Fruit fly (Drosophila melanogaster): ENCODE data around the gene Act79B.

Gene Act79B

DNA sequence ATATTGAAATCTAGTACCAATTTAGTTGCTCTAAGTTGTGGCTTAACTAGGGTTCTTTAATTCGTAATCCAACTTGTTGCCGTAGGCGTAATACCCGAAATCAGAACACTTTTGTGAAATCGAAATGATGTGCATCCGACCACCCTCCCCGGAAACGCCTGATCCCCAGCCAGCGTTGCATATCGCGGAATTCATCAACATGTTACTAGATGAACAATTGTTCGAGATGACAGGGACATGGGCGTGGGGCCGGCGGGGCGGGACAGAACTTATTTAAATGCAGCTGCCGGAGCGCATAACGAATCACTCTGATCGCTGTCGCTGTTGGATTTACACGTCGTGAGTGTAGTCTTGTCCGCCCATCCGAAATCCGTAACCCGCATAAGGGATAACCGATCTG is at the start of gene Act79B:
Act79B (plus strand) TSS at position 301 of the 400 bp plus-strand sequence.
- peak; percentile 22 for TF ChIP-seq svp (GFP tag)
- no peak for TF ChIP-seq Gug (GFP tag; IDR thresholded peaks at IDR 0.05)

DNA sequence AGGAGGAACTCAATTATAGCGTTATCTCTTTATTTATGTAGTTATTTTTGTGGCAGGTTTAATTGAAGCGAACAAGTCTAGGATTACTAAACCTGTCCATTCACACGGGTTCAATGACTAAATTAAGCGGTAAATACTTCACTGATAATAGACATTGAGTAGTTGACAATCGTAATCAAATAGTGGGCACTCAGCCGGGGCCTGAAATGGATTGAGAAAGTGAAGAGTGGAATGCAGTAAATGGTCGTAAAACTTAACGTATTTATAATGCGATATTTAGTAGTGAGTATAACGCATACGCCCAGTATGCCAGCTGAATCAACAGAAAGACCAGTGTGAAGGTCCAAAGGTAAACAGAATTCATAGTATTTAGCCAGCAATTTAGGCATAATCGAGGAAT is 48.9 kb upstream of the Act79B start:
- TF ChIP-seq Hr4 (GFP tag; optimal IDR thresholded peaks at IDR 0.05) (no peak), CG6276 (GFP tag; optimal IDR thresholded peaks at IDR 0.05) (no peak), CG31627 (GFP tag; optimal IDR thresholded peaks at IDR 0.05) (no peak), fkh (GFP tag; optimal IDR thresholded peaks at IDR 0.05) (peak; percentile 23)

DNA sequence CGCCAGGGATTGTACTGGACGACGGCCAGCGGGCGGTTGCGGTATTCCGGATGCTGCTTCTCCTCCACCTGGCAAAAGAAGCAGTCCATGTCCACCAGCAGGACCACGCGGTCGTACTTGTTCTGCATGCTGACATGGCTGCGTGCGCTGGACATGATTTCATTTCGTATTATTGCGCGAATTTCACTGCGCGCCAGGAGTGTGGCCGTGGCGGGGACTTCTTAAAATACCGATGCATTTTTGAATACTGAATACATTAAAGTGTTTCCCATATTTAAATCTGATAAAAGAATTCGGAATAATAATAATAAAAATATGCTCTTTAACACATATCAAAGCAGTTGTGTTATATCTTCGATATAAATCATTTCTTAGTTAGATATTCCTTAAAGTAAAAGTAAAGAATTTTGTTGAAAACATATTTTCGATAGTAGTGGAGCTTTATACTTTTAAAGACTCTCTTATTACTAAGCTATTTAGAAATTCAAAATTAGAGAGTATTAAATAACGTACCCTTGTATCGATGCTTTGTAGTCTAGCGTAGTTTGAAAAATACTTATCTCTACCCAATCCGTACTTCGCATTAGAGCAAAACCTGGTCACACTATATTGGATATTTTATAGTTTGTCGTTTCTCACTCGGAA is 43.3 kb upstream of the Act79B start, which contains the start of the genes PolH and CG14562:
PolH (minus strand) TSS at position 198 of the 645 bp plus-strand sequence.
CG14562 (plus strand) TSS at position 607 of the 645 bp plus-strand sequence.
- TF ChIP-seq Lpt (GFP tag; optimal IDR thresholded peaks at IDR 0.05) (no peak), CG3032 (tag; optimal IDR thresholded peaks at IDR 0.05) (no peak), Hr38 (GFP tag; optimal IDR thresholded peaks at IDR 0.05) (no peak), spab (GFP tag; optimal IDR thresholded peaks at IDR 0.05) (no peak), CG34406 (GFP tag; optimal IDR thresholded peaks at IDR 0.05) (no peak), Ets96B (tag; optimal IDR thresholded peaks at IDR 0.05) (no peak), CG7368 (GFP tag; optimal IDR thresholded peaks at IDR 0.05) (no peak), Eip78C (GFP tag) (no peak)

DNA sequence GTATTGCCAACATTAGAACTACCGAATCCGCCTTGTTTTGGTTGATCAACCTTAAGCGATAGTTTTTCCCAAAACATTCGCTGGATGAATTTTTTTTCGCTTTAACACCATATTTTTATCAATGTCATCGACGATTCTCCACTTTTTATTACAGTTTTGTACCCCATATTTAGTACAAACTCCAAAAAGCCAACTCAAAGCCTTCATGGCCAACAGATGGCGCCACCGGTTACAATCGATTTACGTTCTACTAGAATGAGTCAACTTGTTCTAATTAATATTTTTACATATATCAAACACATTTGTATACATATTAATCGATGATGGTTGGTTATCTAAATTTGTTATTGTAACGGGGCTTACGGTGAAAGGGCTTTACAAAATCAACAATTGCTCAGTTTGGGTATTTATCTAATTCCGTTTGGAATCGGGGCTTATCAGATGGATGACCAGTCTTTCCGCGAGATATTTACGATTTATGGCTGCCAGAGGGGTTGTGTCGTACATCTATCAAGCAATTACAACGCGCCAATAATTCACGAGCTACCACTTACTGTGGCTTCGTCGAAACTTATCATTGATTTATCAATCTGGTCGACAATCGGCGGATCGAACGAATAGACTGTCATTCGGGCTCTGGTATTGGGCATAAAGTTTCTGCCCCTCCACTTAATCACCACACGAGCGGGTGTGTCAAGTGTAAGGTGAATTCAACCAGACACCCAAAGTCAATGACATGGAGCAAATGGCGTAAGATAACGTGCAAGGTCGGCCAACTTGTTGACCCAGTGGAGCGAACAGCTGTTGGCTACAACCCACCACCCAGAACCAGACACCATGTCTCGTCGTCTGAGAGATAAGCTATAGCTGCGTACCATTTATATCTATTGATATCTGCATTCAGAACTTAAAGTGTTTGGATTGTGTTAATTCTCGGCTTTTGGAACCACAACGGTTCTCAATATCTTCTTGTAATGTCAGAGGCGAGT is 31.7 kb upstream of the Act79B start:
- TF ChIP-seq svp (GFP tag) (peak; percentile 16), acj6 (GFP tag; optimal IDR thresholded peaks at IDR 0.05) (no peak)

DNA sequence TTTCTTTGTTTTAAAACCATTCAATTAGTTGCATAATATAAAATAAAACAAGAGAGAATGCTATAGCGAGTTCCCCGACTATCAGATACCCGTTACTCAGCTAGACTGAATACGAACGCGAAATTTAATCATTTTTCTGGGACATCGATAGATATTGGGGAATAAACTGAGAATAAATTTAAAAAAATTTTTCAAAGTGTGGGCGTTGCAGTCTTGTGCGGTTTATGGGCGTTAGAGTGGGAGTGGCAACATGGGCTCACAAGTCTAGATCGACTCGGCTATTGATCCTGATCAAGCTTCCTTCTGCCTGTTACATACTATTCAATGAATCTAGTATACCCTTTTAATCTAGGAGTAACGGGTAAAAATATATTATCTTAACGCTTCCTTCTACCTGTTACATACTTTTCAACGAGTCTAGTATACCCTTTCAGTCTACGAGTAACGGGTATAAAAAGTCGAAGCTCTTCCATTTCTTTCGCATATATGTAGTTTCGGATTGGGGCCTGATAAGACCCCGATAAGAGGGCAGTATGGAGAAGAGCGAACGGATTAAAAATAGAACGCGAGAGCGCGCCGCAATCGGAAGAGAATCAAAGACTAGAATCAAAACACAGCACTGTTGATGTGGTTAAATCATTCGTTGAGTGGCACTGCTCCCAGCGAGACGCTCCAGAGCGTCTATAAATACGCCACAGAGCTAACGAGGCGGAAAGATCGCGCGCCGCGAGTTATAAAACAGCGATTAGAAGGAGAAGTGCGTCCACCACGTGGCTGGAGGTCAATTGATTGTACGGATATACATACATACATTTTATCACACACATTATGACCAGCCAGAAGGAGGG is 30.3 kb upstream of the Act79B start, which contains the start of gene CG7458:
CG7458 (plus strand) TSS at position 637 of the 848 bp plus-strand sequence.
- TF ChIP-seq acj6 (GFP tag; optimal IDR thresholded peaks at IDR 0.05) (peak; percentile 9), CG11294 (GFP tag; IDR thresholded peaks at IDR 0.05) (no peak), Ets21C (GFP tag; optimal IDR thresholded peaks at IDR 0.05) (no peak), CG1621 (tag; optimal IDR thresholded peaks at IDR 0.05) (no peak), spab (GFP tag; optimal IDR thresholded peaks at IDR 0.05) (peak; percentile 23), CG10631 (GFP tag; optimal IDR thresholded peaks at IDR 0.05) (peak; percentile 8), CG6854 (GFP tag; optimal IDR thresholded peaks at IDR 0.05) (no peak), cyc (GFP tag; optimal IDR thresholded peaks at IDR 0.05) (peak; percentile 12), pdm3 (GFP tag; optimal IDR thresholded peaks at IDR 0.05) (peak; percentile 45), CG9139 (GFP tag; optimal IDR thresholded peaks at IDR 0.05) (no peak), CG6808 (GFP tag; optimal IDR thresholded peaks at IDR 0.05) (peak; percentile 38), Blimp-1 (GFP tag; optimal IDR thresholded peaks at IDR 0.05) (no peak), Sox15 (GFP tag; optimal IDR thresholded peaks at IDR 0.05) (peak; percentile 2), achi (GFP tag; optimal IDR thresholded peaks at IDR 0.05) (peak; percentile 9), vri (GFP tag; optimal IDR thresholded peaks at IDR 0.05) (peak; percentile 83), CG34406 (GFP tag; optimal IDR thresholded peaks at IDR 0.05) (no peak), CG11762 (GFP tag; optimal IDR thresholded peaks at IDR 0.05; ENCODE audit: insufficient read depth) (no peak), Gug (GFP tag; IDR thresholded peaks at IDR 0.05) (0 out of 2 replicates have a peak, but pooled peaks have one; percentile 33), CG11902 (GFP tag; optimal IDR thresholded peaks at IDR 0.05) (no peak), dac (GFP tag; optimal IDR thresholded peaks at IDR 0.05) (no peak), CG6276 (GFP tag; optimal IDR thresholded peaks at IDR 0.05) (peak; percentile 53), CG8319 (GFP tag; optimal IDR thresholded peaks at IDR 0.05) (no peak), eg (GFP tag; IDR thresholded peaks at IDR 0.05) (peak; percentile 53; the same call in 1 of the 3 replicates), CG6792 (GFP tag; optimal IDR thresholded peaks at IDR 0.05) (no peak), CG8632 (GFP tag; optimal IDR thresholded peaks at IDR 0.05) (no peak), lz (GFP tag; optimal IDR thresholded peaks at IDR 0.05) (no peak), Eip75B (GFP tag; optimal IDR thresholded peaks at IDR 0.05) (peak; percentile 33), CG6163 (GFP tag; IDR thresholded peaks at IDR 0.05) (no peak), Sox14 (GFP tag; optimal IDR thresholded peaks at IDR 0.05) (no peak)
